Worm (Caenorhabditis elegans) whole organism, dauer: Measurements from ENCODE around the gene str-92.

Source experiments
- unc-62 ChIP-seq: sonication (generic microtip); optimal IDR thresholded peaks from 2 replicates; lab custom pipeline; 2017; ENCODE audit warnings: missing biosample characterization, missing genetic modification reagents, missing genetic modification characterization

str-92 gene

DNA sequence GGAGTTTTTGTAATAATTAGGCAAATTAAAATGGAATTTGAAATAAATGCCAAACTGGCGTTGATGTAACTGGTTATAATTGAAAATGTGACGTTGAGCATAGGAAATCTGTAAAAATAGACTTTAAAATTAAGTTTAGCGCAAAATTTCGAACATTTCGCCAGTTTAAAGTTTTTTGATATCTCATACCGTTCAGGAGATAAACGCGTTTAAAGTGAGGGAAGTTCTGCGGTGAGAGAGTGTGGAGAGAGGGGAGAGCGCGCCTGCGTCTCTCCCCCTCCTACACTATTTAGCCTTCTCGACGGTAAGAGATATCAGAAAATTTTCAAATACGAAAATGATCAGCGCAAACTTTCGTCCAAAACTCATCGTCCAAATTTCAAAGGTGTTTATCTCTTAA is at the start of gene str-92:
Gene str-92, minus strand, starts transcription at position 101 of the 400 bp plus-strand sequence.
- no peak for TF ChIP-seq unc-62 (GFP tag; lab: Kevin White, UChicago)

DNA sequence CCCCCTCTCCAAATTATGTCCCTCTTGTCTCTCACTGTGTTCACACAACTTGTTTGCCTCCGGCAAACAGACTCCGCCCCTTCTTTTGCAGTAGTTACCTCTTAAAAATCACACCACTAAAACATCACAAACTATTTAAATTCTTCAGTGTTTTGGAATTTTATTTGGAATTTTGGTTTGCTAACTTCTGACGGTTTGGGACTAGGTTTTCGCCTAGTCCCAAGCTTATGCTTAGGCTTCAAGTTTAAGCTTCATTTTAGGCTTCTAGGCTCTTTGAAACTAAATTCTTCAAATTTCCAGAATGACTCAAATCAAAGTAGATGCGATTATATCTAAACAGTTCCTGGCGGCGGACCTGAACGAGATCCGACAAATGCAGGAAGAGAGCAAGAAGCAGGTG is 48.3 kb upstream of the str-92 start, which contains the start of gene fat-5:
Gene fat-5, plus strand, starts transcription at position 301 of the 400 bp plus-strand sequence.
- no peak for TF ChIP-seq unc-62 (GFP tag; lab: Kevin White, UChicago)

DNA sequence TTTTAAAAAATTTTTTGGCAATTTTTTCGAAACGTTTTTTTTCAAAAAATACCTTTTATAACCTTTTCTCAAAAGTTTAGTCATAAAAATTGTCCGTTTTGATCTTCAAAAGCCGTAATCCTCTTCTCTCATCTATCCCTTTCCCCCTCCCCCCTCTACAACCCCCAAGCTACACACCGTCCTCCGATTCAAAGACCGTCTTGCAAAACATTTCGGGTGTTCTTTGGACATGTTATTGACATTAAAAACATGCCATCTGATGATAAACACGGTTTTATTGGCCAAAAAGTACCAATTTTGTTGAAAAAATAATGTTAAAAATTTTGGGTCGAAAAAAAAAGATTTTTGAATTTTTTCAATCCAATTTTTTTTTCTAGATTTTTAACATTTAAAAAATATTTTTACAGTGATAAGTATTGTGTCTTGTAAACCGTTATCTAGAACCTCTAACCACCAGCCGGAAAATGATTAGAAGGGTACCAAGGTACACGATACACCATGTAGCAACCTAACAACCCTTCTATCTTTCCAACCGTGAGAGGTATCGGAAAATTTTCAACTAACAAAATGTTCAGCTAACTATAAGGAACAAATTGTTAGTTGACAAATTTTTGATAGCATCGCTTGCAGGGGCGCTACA is 46.8 kb upstream of the str-92 start:
- no peak for TF ChIP-seq unc-62 (GFP tag; lab: Kevin White, UChicago)

DNA sequence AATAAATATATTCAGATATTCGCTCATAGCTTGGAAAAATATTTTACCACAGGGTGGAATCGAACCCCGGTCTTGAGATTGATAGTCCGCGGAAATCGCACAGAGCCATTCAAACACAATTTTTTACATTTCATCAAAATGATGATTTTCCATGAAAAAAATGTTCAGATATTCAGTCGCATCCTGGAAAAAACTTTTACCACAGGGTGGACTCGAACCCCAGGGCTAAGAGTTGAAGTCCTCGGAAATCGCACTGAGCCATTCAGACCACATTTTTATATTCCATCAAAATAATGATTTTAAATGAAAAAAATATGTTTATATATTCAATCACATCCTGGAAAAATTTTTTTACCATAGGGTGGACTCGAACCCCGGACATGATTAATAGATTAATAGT is 46.1 kb upstream of the str-92 start:
- TF ChIP-seq unc-62 (GFP tag; lab: Kevin White, UChicago), result no peak

DNA sequence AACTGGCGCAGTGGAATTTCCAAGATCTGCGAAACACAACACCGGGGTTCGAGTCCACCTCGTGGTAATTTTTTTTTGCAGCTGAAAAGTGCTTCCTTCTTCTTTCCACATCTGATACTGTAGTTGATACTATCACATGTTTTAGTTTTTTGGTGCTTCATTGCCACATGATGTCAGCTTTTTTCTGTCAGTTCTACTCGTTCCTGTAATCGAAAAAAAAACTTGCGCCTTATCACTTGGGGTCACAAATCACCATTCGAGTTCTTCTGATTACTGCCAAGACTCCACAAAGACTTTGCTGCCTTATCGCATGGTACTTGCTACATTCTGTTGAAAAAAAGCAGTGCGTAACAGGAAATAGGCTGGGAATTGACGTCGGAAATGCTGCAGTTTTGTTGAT is 45.3 kb upstream of the str-92 start:
- TF ChIP-seq unc-62 (GFP tag; lab: Kevin White, UChicago), result no peak

DNA sequence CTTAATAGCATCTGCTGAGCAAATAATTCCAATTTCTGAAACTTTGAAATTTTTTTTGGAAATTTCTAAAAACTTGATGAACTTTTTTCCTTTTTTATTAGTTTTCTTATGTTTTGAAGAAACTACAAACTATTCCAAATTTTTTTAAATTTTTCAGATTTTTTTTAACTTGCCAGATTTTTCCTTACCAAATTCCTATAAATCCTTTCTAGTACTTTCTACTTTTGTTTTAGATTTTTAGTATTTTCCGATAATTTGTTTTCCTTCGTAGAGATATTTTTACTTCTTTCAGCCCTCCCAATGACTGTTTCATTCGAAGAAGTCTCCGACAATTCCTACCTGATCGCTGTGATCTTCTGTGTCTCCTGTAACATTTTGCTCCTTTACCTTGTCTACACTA is 42.2 kb upstream of the str-92 start, which contains the start of gene str-77:
Gene str-77, plus strand, starts transcription at position 301 of the 400 bp plus-strand sequence.
- TF ChIP-seq unc-62 (GFP tag; lab: Kevin White, UChicago), result no peak

DNA sequence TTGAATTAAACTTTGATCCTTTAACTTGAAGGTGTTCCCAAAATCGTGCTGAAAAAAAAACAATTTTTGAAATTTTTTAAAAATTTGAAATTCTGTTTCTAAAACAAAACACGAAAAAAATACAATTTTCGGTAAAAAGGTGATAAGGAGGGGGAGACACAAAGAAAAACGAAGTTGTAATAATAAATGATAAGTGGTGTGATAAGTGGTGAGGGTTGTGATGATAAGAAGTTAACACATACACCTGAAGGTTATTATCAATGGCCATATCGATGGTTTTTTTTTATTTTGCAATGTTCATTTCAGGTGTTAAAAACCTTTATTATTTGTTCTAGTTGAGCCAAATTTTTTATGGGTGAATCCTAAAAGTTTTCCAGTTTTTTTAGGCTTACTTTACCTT is 37.9 kb upstream of the str-92 start, which contains the start of gene twk-33:
Gene twk-33, minus strand, starts transcription at position 48 of the 400 bp plus-strand sequence.
- TF ChIP-seq unc-62 (GFP tag; lab: Kevin White, UChicago), result no peak

DNA sequence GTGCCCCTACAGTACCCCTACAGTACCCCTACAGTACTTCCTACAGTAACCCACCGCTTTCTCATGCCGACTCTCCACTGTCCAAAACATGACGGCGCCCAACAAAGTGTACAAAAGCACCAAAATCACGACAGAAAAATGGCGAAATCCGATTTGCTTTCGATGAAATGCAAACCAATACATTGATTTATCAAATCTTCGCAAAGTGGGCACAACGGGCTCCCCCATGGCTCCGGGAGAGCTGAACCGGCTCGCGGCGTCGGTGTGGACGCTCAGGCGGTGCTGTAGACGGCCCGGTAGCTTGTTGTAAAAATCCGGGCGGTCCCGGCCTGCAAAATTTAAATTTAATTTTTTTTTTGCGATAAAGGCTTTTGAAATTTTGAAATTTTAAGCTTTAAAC is 35.9 kb upstream of the str-92 start:
- TF ChIP-seq unc-62 (GFP tag; lab: Kevin White, UChicago), result no peak

DNA sequence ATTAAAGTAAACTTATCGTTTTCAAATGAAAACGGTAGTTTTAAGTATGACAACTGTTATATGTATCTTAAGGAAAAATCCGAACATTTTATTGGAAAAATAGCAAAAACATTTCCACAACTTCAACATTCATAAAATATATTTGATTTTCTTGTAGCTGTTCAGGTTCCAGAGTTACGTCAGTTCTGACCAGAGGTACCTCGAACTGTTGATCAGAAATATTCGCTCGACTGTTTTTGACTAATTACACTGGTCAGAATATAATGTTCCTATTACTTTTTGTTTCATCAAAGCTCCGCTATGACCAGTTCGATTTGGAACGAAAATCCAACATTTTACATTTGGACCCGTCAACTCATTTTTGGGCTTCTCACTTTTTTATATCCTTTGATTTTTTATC is 30.6 kb upstream of the str-92 start, which contains the start of gene srh-31:
Gene srh-31, plus strand, starts transcription at position 301 of the 400 bp plus-strand sequence.
- TF ChIP-seq unc-62 (GFP tag; lab: Kevin White, UChicago), result no peak

DNA sequence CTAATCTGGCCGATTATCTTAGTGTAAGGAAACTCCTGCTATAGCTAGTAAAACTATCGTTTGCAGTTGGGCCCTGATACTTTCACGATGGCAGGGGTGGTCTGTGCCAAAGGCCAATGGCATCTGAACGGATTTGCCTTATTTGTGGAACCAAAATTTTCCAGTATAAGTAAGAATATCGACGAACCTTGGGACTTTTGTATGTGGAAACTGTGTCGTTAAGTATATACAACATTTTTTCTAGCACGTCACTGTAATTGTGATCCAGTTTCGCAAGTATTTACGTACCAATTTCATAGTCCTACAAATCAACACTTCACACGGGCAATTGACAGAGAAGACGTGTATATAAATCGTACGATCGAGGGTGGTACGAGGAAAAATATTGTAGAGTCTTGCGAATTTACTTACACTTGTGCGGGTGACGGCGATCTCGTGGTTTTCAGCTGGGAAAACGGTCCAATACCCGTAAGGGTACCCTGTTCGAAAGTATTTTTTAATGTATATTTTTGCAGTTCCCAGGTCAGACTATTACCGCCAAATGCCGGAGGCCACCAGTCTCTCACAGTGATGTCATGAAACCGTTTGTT is 29.9 kb upstream of the str-92 start:
- TF ChIP-seq unc-62 (GFP tag; lab: Kevin White, UChicago), result no peak

DNA sequence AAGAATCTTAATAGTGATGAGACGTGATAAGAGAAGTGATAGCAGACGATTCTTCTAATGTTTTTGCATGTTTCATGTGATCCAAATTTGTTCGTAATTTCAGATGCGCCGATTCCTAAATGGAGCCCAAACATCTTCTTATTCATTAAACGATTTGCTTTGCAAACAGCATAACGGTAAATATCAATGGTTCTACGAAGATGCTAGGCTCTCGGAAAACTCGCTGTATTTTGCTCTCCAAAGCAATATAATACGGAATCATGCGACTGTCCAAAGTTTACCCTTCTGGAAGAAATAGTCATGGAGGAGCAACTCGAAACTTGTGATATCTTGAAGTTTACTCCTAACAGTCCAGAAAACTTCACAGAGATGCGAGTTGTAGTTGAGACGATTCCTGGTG is 29.4 kb upstream of the str-92 start, which contains the start of gene W06D12.6:
Gene W06D12.6, plus strand, starts transcription at position 301 of the 400 bp plus-strand sequence.
- TF ChIP-seq unc-62 (GFP tag; lab: Kevin White, UChicago), result no peak

DNA sequence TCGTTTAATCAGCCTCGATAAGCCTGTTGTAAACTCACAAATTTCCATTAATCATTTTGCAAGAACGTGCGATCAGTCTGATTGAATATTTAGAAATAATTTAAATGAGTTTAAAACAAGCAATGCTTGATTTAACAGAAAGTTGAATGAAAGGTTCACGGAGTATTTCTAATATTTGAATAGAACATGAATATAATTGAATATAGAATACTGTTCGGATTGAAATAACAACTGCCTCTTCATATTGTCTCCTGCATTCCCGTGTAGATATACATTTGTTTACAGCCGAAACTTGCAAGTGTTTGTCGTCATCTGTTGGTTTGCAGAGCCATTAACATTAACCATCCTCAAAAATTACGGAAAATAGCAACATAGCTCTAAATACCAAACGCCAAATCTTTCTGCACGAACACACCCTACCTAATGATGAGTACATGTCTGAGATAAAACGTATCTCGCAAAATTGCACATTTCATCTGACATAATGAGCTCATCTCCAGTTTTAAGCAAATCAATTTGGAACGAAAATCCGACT is 24.3 kb upstream of the str-92 start, which contains the start of the genes Y26G10.5 and srh-32:
Gene Y26G10.5, minus strand, starts transcription at position 101 of the 535 bp plus-strand sequence.
Gene srh-32, plus strand, starts transcription at position 485 of the 535 bp plus-strand sequence.
- no peak for TF ChIP-seq unc-62 (GFP tag; lab: Kevin White, UChicago)

DNA sequence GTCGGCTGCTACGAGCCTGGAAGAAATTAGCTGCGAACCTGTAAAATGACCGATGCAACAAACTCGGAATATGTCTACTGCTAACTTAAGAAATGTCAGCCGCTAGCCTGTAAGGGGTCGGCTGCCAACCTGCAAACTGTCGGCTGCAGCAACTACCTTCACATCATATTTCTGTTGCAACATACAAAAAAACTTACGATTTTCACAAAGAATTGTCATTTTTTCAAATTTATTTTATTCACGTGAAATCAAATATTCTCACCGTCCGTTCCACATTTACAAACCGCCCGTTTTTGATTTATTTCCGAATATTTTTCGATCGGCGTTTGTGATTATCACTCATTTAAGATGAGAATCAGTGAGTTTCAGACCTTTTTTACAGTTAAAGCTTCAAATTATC is 23.2 kb upstream of the str-92 start, which contains the start of gene Y26G10.6:
Gene Y26G10.6, plus strand, starts transcription at position 301 of the 400 bp plus-strand sequence.
- TF ChIP-seq unc-62 (GFP tag; lab: Kevin White, UChicago), result no peak

DNA sequence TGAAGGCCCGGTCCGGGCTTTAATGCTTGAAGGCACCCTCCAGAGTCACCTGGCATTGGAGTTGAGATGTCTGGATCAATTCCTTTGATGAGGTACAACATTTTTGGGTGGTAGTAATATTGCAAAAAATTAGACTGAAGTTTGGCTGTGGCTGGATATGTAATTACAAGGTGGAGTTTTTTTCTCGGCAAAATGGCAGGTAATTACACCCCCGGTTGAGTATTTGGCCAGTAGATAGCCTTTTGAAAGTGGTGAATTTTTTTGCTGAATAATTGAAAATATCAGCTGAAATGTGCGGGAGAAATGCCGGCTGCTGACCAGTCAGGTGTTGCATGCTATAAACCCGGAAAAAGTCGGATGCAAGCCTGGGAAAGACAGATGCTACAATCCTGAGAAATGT is 22.6 kb upstream of the str-92 start, which contains the start of gene Y26G10.4:
Gene Y26G10.4, minus strand, starts transcription at position 101 of the 400 bp plus-strand sequence.
- no peak for TF ChIP-seq unc-62 (GFP tag; lab: Kevin White, UChicago)

DNA sequence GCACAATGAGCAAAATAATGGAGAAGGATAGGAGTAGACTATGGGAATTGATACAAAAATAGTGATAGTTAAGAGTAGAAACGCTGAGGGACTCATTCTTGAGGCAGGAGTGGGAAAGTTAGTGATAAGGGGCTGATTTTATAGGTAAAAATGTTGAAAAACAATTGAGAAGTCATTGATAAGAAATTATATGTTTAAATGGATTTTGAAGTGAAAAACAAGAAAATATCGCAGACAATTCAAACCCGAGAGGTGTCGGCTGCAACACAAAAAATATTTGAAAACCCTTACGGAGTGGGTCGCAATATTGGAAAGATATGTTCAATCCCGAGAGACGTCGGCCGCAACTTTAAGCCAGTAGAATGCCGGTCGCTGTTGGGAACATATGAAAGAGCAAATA is 20.3 kb upstream of the str-92 start, which contains the start of gene spp-29:
Gene spp-29, minus strand, starts transcription at position 101 of the 400 bp plus-strand sequence.
- no peak for TF ChIP-seq unc-62 (GFP tag; lab: Kevin White, UChicago)

DNA sequence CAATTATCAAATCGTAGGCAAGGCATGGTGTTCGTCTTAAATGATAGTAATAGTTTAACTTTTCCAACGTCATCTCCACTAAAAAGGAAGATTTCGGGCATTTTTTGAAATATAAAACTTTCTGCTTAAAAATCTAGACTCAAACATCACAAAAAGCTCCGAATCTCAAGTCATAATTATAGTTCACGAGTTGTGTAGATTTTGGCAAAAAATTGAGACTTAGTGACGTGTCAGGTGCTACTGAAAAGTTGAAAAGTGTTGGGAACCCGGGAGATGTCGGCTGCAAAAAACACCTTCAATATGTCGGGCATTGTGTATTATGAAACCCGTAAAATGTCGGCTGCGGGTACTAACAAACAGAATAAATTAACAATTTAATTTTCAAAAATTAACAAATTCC is 19.3 kb upstream of the str-92 start, which contains the start of gene Y26G10.1:
Gene Y26G10.1, minus strand, starts transcription at position 101 of the 400 bp plus-strand sequence.
- TF ChIP-seq unc-62 (GFP tag; lab: Kevin White, UChicago), result no peak
